Worm (Caenorhabditis elegans) whole organism, L4 larva: ENCODE data around the gene C05D11.13.
A peak's percentile ranks its signal among the peaks of the same experiment; 100 is the strongest.

Experiments
- D1046.2 ChIP-seq: fragments of 200-800 bp; sonication (Bioruptor generic); IDR thresholded peaks from 2 replicates; pipeline ENCODE4 v1.3.6; 2022; ENCODE audit warnings: missing genetic modification characterization, missing compliant biosample characterization
- F26F4.8 ChIP-seq: fragments of 200-800 bp; sonication (Bioruptor generic); conservative IDR thresholded peaks from 2 replicates; pipeline ENCODE4 v1.3.6; 2022; ENCODE audit warnings: missing genetic modification characterization, missing compliant biosample characterization
- R02D3.7 ChIP-seq: fragments of 150-350 bp; sonication (generic microtip); optimal IDR thresholded peaks from 3 replicates; lab custom pipeline; 2014; ENCODE audit warnings: missing biosample characterization, missing genetic modification characterization
- T20F7.1 ChIP-seq: fragments of 200-800 bp; sonication (Bioruptor generic); optimal IDR thresholded peaks from 2 replicates; lab custom pipeline; 2018; ENCODE audit warnings: mild to moderate bottlenecking, missing genetic modification characterization, missing compliant biosample characterization
- T26A8.4 ChIP-seq: fragments of 200-800 bp; sonication (Bioruptor generic); IDR thresholded peaks from 2 replicates; pipeline ENCODE4 v1.3.6; 2022; ENCODE audit warnings: missing genetic modification characterization, missing compliant biosample characterization
- Y5F2A.4 ChIP-seq: fragments of 200-800 bp; sonication (Bioruptor generic); optimal IDR thresholded peaks from 2 replicates; lab custom pipeline; 2018; ENCODE audit warnings: mild to moderate bottlenecking, missing genetic modification characterization, missing compliant biosample characterization
- ama-1 ChIP-seq: fragments of 150-350 bp; optimal IDR thresholded peaks from 2 replicates; lab custom pipeline; 2014; ENCODE audit warnings: inconsistent platforms, mixed read lengths
- arid-1 ChIP-seq: fragments of 200-800 bp; sonication (Bioruptor generic); conservative IDR thresholded peaks from 2 replicates; pipeline ENCODE4 v1.3.6; 2022; ENCODE audit warnings: missing genetic modification reagents, missing genetic modification characterization, missing compliant biosample characterization
- attf-4 ChIP-seq: sonication (generic microtip); optimal IDR thresholded peaks from 3 replicates; lab custom pipeline; 2017; ENCODE audit warnings: missing biosample characterization, missing genetic modification characterization
- ceh-32 ChIP-seq: sonication (generic microtip); optimal IDR thresholded peaks from 2 replicates; lab custom pipeline; 2016; ENCODE audit warnings: mild to moderate bottlenecking, missing genetic modification characterization, missing compliant biosample characterization; ENCODE audit not compliant: poor library complexity
- ceh-82 ChIP-seq: sonication (generic microtip); optimal IDR thresholded peaks from 2 replicates; lab custom pipeline; 2017; ENCODE audit warnings: missing biosample characterization, missing genetic modification characterization
- ctbp-1 ChIP-seq: fragments of 200-800 bp; sonication (Bioruptor generic); IDR thresholded peaks from 2 replicates; pipeline ENCODE4 v1.3.6; 2022; ENCODE audit warnings: missing genetic modification reagents, missing genetic modification characterization, missing compliant biosample characterization
- daf-19 ChIP-seq: fragments of 200-800 bp; sonication (Bioruptor generic); conservative IDR thresholded peaks from 2 replicates; pipeline ENCODE4 v1.3.6; 2022; ENCODE audit warnings: missing genetic modification characterization, missing compliant biosample characterization
- daf-8 ChIP-seq: fragments of 200-800 bp; sonication (Bioruptor generic); IDR thresholded peaks from 2 replicates; pipeline ENCODE4 v1.3.6; 2022; ENCODE audit warnings: missing genetic modification characterization, missing compliant biosample characterization
- dmd-9 ChIP-seq: fragments of 200-800 bp; sonication (Bioruptor generic); IDR thresholded peaks from 2 replicates; pipeline ENCODE4 v1.3.6; 2022; ENCODE audit warnings: missing genetic modification reagents, missing genetic modification characterization, missing compliant biosample characterization
- dve-1 ChIP-seq: sonication (generic microtip); optimal IDR thresholded peaks from 2 replicates; lab custom pipeline; 2017; ENCODE audit warnings: antibody characterized with exemption, mild to moderate bottlenecking, missing genetic modification characterization, missing compliant biosample characterization; ENCODE audit not compliant: insufficient read depth
- egl-27 ChIP-seq: sonication (generic microtip); optimal IDR thresholded peaks from 3 replicates; lab custom pipeline; 2017; ENCODE audit warnings: missing biosample characterization, missing genetic modification reagents, missing genetic modification characterization
- gei-8 ChIP-seq: fragments of 200-800 bp; sonication (Bioruptor generic); optimal IDR thresholded peaks from 2 replicates; lab custom pipeline; 2018; ENCODE audit warnings: mild to moderate bottlenecking, missing genetic modification characterization, missing compliant biosample characterization
- hif-1 ChIP-seq, 2 experiments: sonication (generic microtip); optimal IDR thresholded peaks; 2 replicates each; lab custom pipeline; 2016 to 2017; ENCODE audit warnings: missing compliant biosample characterization in 2 of 2, missing genetic modification characterization in 2 of 2, missing genetic modification reagents in 2 of 2, missing genotype in 2 of 2, mild to moderate bottlenecking in 1 of 2
- hlh-11 ChIP-seq: fragments of 200-800 bp; sonication (Bioruptor generic); optimal IDR thresholded peaks from 2 replicates; lab custom pipeline; 2018; ENCODE audit warnings: mild to moderate bottlenecking, missing genetic modification characterization, missing compliant biosample characterization
- hlh-30 ChIP-seq: sonication (generic microtip); optimal IDR thresholded peaks from 2 replicates; lab custom pipeline; 2017; ENCODE audit warnings: antibody characterized with exemption, mild to moderate bottlenecking, missing genetic modification characterization, missing compliant biosample characterization; ENCODE audit not compliant: insufficient read depth
- lin-29 ChIP-seq: fragments of 200-800 bp; sonication (Bioruptor generic); IDR thresholded peaks from 2 replicates; pipeline ENCODE4 v1.3.6; 2022; ENCODE audit warnings: missing genetic modification reagents, missing genetic modification characterization, missing compliant biosample characterization
- lin-39 ChIP-seq: fragments of 150-350 bp; optimal IDR thresholded peaks from 2 replicates; lab custom pipeline; 2014; ENCODE audit warnings: missing biosample characterization, missing genetic modification reagents, missing genetic modification characterization
- lir-3 ChIP-seq: sonication (generic microtip); optimal IDR thresholded peaks from 2 replicates; lab custom pipeline; 2016; ENCODE audit warnings: mild to moderate bottlenecking, missing genetic modification characterization, missing compliant biosample characterization
- lsy-2 ChIP-seq, 2 experiments: fragments of 150-350 bp in 1 of 2; sonication (generic microtip) in 1 of 2; optimal IDR thresholded peaks; 2 replicates each; lab custom pipeline; 2014 to 2017; ENCODE audit warnings: missing biosample characterization in 2 of 2, missing genetic modification characterization in 2 of 2
- madf-5 ChIP-seq, 2 experiments: fragments of 200-800 bp; sonication (Bioruptor generic); IDR thresholded peaks; 2 replicates each; pipeline ENCODE4 v1.3.6; 2022; ENCODE audit warnings: missing compliant biosample characterization in 2 of 2, missing genetic modification characterization in 2 of 2
- mep-1 ChIP-seq: fragments of 150-350 bp; sonication (generic microtip); optimal IDR thresholded peaks from 3 replicates; lab custom pipeline; 2014; ENCODE audit warnings: missing biosample characterization, missing genetic modification characterization
- mes-2 ChIP-seq: sonication (generic microtip); optimal IDR thresholded peaks from 2 replicates; lab custom pipeline; 2016; ENCODE audit warnings: missing genotype, mild to moderate bottlenecking, missing genetic modification characterization, missing compliant biosample characterization; ENCODE audit not compliant: poor library complexity, severe bottlenecking
- mxl-3 ChIP-seq: fragments of 200-800 bp; sonication (Bioruptor generic); optimal IDR thresholded peaks from 2 replicates; lab custom pipeline; 2018; ENCODE audit warnings: mild to moderate bottlenecking, missing genetic modification characterization, missing compliant biosample characterization
- nhr-10 ChIP-seq: fragments of 150-350 bp; optimal IDR thresholded peaks from 2 replicates; lab custom pipeline; 2014; ENCODE audit warnings: missing biosample characterization, missing genetic modification characterization
- nhr-102 ChIP-seq: sonication (generic microtip); optimal IDR thresholded peaks from 2 replicates; lab custom pipeline; 2016; ENCODE audit warnings: mild to moderate bottlenecking, missing genetic modification characterization, moderate library complexity, missing compliant biosample characterization
- nhr-25 ChIP-seq: sonication (generic microtip); optimal IDR thresholded peaks from 2 replicates; lab custom pipeline; 2017; ENCODE audit warnings: missing genetic modification characterization, mild to moderate bottlenecking, missing compliant biosample characterization, antibody characterized with exemption, moderate library complexity, borderline replicate concordance; ENCODE audit not compliant: insufficient read depth
- nhr-28 ChIP-seq: fragments of 150-350 bp; optimal IDR thresholded peaks from 2 replicates; lab custom pipeline; 2014; ENCODE audit warnings: missing biosample characterization, missing genetic modification characterization
- nhr-42 ChIP-seq: fragments of 200-800 bp; sonication (Bioruptor generic); IDR thresholded peaks from 2 replicates; pipeline ENCODE4 v1.3.6; 2022; ENCODE audit warnings: missing genetic modification characterization, missing compliant biosample characterization
- nhr-76 ChIP-seq: fragments of 150-350 bp; optimal IDR thresholded peaks from 2 replicates; lab custom pipeline; 2014; ENCODE audit warnings: missing biosample characterization, missing genetic modification characterization
- pha-4 ChIP-seq, 2 experiments: fragments of 150-350 bp in 1 of 2; fragments of 200-800 bp in 1 of 2; sonication (Bioruptor generic) in 1 of 2; IDR thresholded peaks in 1 of 2; optimal IDR thresholded peaks in 1 of 2; 2 replicates each; pipeline versions ENCODE4 v1.3.6 to Lab custom; 2014 to 2022; ENCODE audit warnings: missing genetic modification characterization in 2 of 2, missing genetic modification reagents in 2 of 2, missing biosample characterization in 1 of 2, missing compliant biosample characterization in 1 of 2
- php-3 ChIP-seq: fragments of 200-800 bp; sonication (Bioruptor generic); IDR thresholded peaks from 2 replicates; pipeline ENCODE4 v1.3.6; 2022; ENCODE audit warnings: missing genetic modification reagents, missing genetic modification characterization, missing compliant biosample characterization
- rbr-2 ChIP-seq: sonication (generic microtip); optimal IDR thresholded peaks from 2 replicates; lab custom pipeline; 2016; ENCODE audit warnings: missing genotype, missing genetic modification characterization, missing compliant biosample characterization
- saeg-2 ChIP-seq: fragments of 200-800 bp; sonication (Bioruptor generic); IDR thresholded peaks from 2 replicates; pipeline ENCODE4 v1.3.6; 2022; ENCODE audit warnings: missing genetic modification reagents, missing genetic modification characterization, missing compliant biosample characterization
- sdz-12 ChIP-seq: fragments of 200-800 bp; sonication (Bioruptor generic); optimal IDR thresholded peaks from 2 replicates; lab custom pipeline; 2018; ENCODE audit warnings: mild to moderate bottlenecking, missing genetic modification characterization, missing compliant biosample characterization
- snpc-4 ChIP-seq: fragments of 150-350 bp; optimal IDR thresholded peaks from 2 replicates; lab custom pipeline; 2014; ENCODE audit warnings: missing biosample characterization, missing genetic modification characterization
- tra-1 ChIP-seq: fragments of 200-800 bp; sonication (Bioruptor generic); IDR thresholded peaks from 2 replicates; pipeline ENCODE4 v1.3.6; 2022; ENCODE audit warnings: missing genetic modification reagents, missing genetic modification characterization, missing compliant biosample characterization
- unc-130 ChIP-seq: sonication (generic microtip); optimal IDR thresholded peaks from 2 replicates; lab custom pipeline; 2016; ENCODE audit warnings: missing genetic modification reagents, missing genetic modification characterization, missing compliant biosample characterization
- zfp-2 ChIP-seq: sonication (generic microtip); optimal IDR thresholded peaks from 2 replicates; lab custom pipeline; 2016; ENCODE audit warnings: mild to moderate bottlenecking, missing genetic modification characterization, missing compliant biosample characterization
- ztf-11 ChIP-seq: fragments of 150-350 bp; optimal IDR thresholded peaks from 2 replicates; lab custom pipeline; 2014; ENCODE audit warnings: missing biosample characterization, missing genetic modification characterization
- ztf-7 ChIP-seq: fragments of 150-350 bp; optimal IDR thresholded peaks from 2 replicates; lab custom pipeline; 2014; ENCODE audit warnings: missing biosample characterization, missing genetic modification characterization

Gene C05D11.13

DNA sequence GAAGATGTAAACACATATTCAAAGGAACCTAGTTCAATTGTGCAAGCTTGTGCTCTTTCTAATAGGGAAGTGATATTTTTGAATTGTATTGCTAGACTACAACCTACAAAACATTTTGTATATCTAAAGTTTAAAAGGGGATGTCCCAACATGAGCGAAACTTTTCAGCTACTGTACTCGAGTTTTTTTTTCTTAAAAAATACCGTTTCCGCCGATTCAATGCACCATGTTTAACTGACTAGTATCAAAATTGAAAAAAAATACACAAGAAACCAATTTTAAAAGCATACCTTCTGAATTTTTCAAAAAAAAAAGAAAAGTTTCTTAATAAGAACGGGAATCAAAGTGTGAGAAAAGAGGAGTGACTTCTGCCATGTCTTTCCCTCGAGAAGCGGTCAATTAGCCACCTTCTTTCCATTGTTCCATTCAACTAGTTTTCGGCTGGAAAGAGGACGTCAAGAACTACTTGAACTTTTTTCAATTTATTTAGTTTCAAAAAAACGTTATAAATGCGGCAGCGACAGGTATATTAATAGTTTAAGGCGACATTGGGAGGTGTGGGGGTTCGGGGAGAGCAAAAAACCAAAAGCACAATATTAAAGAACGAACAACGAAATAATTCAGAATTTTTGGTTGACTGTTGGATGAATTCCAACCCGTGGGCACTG is 28.9 kb downstream of the C05D11.13 start, which contains the start of gene nas-4 (continued):
- TF ChIP-seq ama-1 (peak; percentile 77), dve-1 (tag; lab: Kevin White, UChicago) (peak; percentile 32), nhr-76 (tag; lab: Kevin White, UChicago) (no peak), hlh-11 (peak; percentile 13), arid-1 (0 out of 2 replicates have a peak, but pooled peaks have one; percentile 18), ceh-82 (tag; lab: Kevin White, UChicago) (no peak), nhr-25 (no peak), nhr-102 (tag; lab: Kevin White, UChicago) (peak; percentile 67), lin-29 (GFP tag; lab: Robert Waterston, UW) (no peak), hif-1 (tag; optimal IDR thresholded peaks at IDR 0.05; lab: Kevin White, UChicago) (no peak), zfp-2 (tag; lab: Kevin White, UChicago) (no peak), nhr-10 (tag; lab: Kevin White, UChicago) (peak; percentile 70)

DNA sequence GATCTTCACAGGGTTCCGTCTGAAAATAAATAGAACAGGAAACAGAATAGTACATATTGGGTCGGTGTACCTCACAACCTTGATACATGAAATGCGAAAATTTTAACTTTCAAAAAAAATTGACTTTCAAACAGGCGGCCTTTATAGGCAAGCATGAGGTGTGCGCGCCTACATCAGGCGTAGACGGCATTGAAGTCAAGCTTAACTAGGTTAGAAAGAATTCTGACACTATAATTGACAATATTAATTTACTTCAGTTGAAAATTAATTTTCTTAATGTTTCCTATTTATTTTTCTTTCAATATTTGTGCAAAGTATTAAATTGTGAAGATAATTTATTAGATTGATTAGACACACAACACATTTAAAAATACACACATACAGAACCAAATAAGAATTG is 32.5 kb downstream of the C05D11.13 start, which contains the start of gene C05D11.5:
TSS of gene C05D11.5 (minus strand) at position 101 of the 400 bp plus-strand sequence.
- TF ChIP-seq egl-27 (tag; lab: Kevin White, UChicago) (no peak), ztf-7 (tag; lab: Kevin White, UChicago) (no peak), nhr-42 (GFP tag; lab: Robert Waterston, UW) (no peak), daf-8 (GFP tag; lab: Robert Waterston, UW) (no peak), dve-1 (tag; lab: Kevin White, UChicago) (no peak), gei-8 (GFP tag; lab: Kevin White, UChicago) (no peak), T20F7.1 (GFP tag; lab: Kevin White, UChicago) (no peak), pha-4 (GFP tag; IDR thresholded peaks at IDR 0.05; lab: Robert Waterston, UW) (no peak), pha-4 (tag; optimal IDR thresholded peaks at IDR 0.05; lab: Kevin White, UChicago) (no peak), mes-2 (tag; lab: Kevin White, UChicago) (no peak), saeg-2 (GFP tag; lab: Robert Waterston, UW) (no peak), lin-39 (tag; lab: Kevin White, UChicago) (no peak), zfp-2 (tag; lab: Kevin White, UChicago) (no peak), T26A8.4 (GFP tag; lab: Robert Waterston, UW) (no peak), daf-19 (GFP tag; lab: Robert Waterston, UW) (no peak), mxl-3 (no peak), ceh-32 (tag; lab: Kevin White, UChicago) (no peak), lsy-2 (tag; optimal IDR thresholded peaks at IDR 0.05; lab: Kevin White, UChicago) (no peak), F26F4.8 (no peak)

DNA sequence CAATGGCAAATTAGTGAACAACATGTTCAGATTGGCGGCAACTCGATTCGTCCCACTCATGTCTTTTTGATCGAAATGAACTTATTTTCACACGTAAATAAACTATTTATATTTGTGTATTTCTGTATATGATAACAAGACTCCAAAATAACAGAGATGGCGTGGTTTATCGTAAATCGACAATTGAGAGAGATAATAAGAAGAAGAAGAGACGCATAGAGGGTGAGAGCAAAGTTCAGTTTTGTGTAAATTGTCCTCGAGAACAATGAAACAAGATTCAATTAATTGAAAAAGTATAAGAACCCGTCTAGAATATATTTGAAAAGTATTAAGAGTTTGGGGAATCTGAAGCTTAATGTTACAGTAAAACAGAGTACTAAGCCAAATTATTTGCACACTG is 33.0 kb downstream of the C05D11.13 start:
- TF ChIP-seq attf-4 (tag; lab: Kevin White, UChicago) (no peak), ztf-11 (tag; lab: Kevin White, UChicago) (no peak), nhr-42 (GFP tag; lab: Robert Waterston, UW) (no peak), T20F7.1 (GFP tag; lab: Kevin White, UChicago) (peak; percentile 35), snpc-4 (tag; lab: Kevin White, UChicago) (no peak), Y5F2A.4 (GFP tag; lab: Kevin White, UChicago) (no peak), pha-4 (GFP tag; IDR thresholded peaks at IDR 0.05; lab: Robert Waterston, UW) (no peak), pha-4 (tag; optimal IDR thresholded peaks at IDR 0.05; lab: Kevin White, UChicago) (no peak), php-3 (no peak), D1046.2 (GFP tag; lab: Robert Waterston, UW) (no peak), rbr-2 (tag; lab: Kevin White, UChicago) (no peak), nhr-28 (peak; percentile 36), hlh-30 (tag; lab: Kevin White, UChicago) (no peak), sdz-12 (GFP tag; lab: Kevin White, UChicago) (no peak), lsy-2 (tag; optimal IDR thresholded peaks at IDR 0.05; lab: Kevin White, UChicago) (peak in 1 of 2 experiments; percentile 16), ctbp-1 (no peak), tra-1 (GFP tag; lab: Robert Waterston, UW) (no peak), mep-1 (tag; lab: Kevin White, UChicago) (no peak), dmd-9 (no peak), lir-3 (tag; lab: Kevin White, UChicago) (no peak), madf-5 (GFP tag; IDR thresholded peaks at IDR 0.05; lab: Robert Waterston, UW) (no peak), R02D3.7 (tag; lab: Kevin White, UChicago) (peak; percentile 14), ceh-32 (tag; lab: Kevin White, UChicago) (no peak), unc-130 (no peak)
